Fruit fly (Drosophila melanogaster): ENCODE measurements around the gene CG9953.

Gene CG9953

dm6 chr3L:6981823-6982222 lies 12.4 kb downstream of the CG9953 start (continued):
- TF ChIP-seq ranshi (GFP tag; IDR thresholded peaks at IDR 0.05) (no peak), cwo (GFP tag; optimal IDR thresholded peaks at IDR 0.05) (no peak), CG3163 (GFP tag; optimal IDR thresholded peaks at IDR 0.05) (no peak), MTF-1 (GFP tag; optimal IDR thresholded peaks at IDR 0.05; ENCODE audit: borderline replicate concordance) (no peak), ac (GFP tag; optimal IDR thresholded peaks at IDR 0.05) (peak; percentile 66), CG34422 (GFP tag; IDR thresholded peaks at IDR 0.05) (no peak), Hand (GFP tag; optimal IDR thresholded peaks at IDR 0.05) (no peak), Nf-YC (tag; optimal IDR thresholded peaks at IDR 0.05) (no peak), Fer1 (GFP tag; optimal IDR thresholded peaks at IDR 0.05) (no peak), B-H2 (GFP tag; optimal IDR thresholded peaks at IDR 0.05) (no peak), sens-2 (GFP tag; IDR thresholded peaks at IDR 0.05) (no peak), CG3407 (GFP tag; optimal IDR thresholded peaks at IDR 0.05) (no peak), CG9609 (GFP tag; optimal IDR thresholded peaks at IDR 0.05) (no peak), CrebB (tag; optimal IDR thresholded peaks at IDR 0.05) (no peak), nmo (GFP tag; optimal IDR thresholded peaks at IDR 0.05) (peak; percentile 72), Sin3A (optimal IDR thresholded peaks at IDR 0.05) (no peak), caup (GFP tag; optimal IDR thresholded peaks at IDR 0.05; ENCODE audit: severe bottlenecking) (no peak), CG12659 (GFP tag; optimal IDR thresholded peaks at IDR 0.05) (peak; percentile 33), NK7.1 (GFP tag; optimal IDR thresholded peaks at IDR 0.05) (no peak), cad (GFP tag; optimal IDR thresholded peaks at IDR 0.05) (no peak), Ptx1 (GFP tag; IDR thresholded peaks at IDR 0.05) (0 out of 2 replicates have a peak, but pooled peaks have one; percentile 47), CG16863 (GFP tag; optimal IDR thresholded peaks at IDR 0.05) (no peak), MBD-R2 (GFP tag; IDR thresholded peaks at IDR 0.05) (0 out of 2 replicates have a peak, but pooled peaks have one; percentile 19), CTCF (GFP tag; optimal IDR thresholded peaks at IDR 0.05) (no peak), CG32767 (GFP tag; IDR thresholded peaks at IDR 0.05) (no peak), CG6254 (GFP tag; optimal IDR thresholded peaks at IDR 0.05) (no peak), gem (tag; optimal IDR thresholded peaks at IDR 0.05) (peak; percentile 74), peb (GFP tag; IDR thresholded peaks at IDR 0.05) (0 out of 2 replicates have a peak, but pooled peaks have one; percentile 17), CG17829 (tag; optimal IDR thresholded peaks at IDR 0.05) (peak; percentile 77), CG2129 (GFP tag; IDR thresholded peaks at IDR 0.05; ENCODE audit: partially characterized antibody) (no peak), Eip74EF (GFP tag; optimal IDR thresholded peaks at IDR 0.05) (no peak), CG4424 (GFP tag; optimal IDR thresholded peaks at IDR 0.05) (peak; percentile 46), Awh (GFP tag; IDR thresholded peaks at IDR 0.05) (no peak), CG3281 (GFP tag; optimal IDR thresholded peaks at IDR 0.05) (no peak), CG8359 (GFP tag; optimal IDR thresholded peaks at IDR 0.05; ENCODE audit: borderline replicate concordance) (no peak), lilli (GFP tag; optimal IDR thresholded peaks at IDR 0.05) (peak; percentile 16), zen (tag; optimal IDR thresholded peaks at IDR 0.05) (peak; percentile 76), Lim3 (GFP tag; IDR thresholded peaks at IDR 0.05) (no peak), HmgD (GFP tag; optimal IDR thresholded peaks at IDR 0.05) (no peak), zfh1 (GFP tag; IDR thresholded peaks at IDR 0.05) (peak; percentile 56; the same call in 2 of the 3 replicates), CG8290 (GFP tag; optimal IDR thresholded peaks at IDR 0.05) (peak; percentile 13), CG8290 (tag; optimal IDR thresholded peaks at IDR 0.05) (peak in 1 of 2 experiments; percentile 18), vfl (GFP tag; optimal IDR thresholded peaks at IDR 0.05) (no peak), prd (optimal IDR thresholded peaks at IDR 0.05) (no peak), prd (GFP tag; IDR thresholded peaks at IDR 0.05) (peak; percentile 87; the same call in 2 of the 3 replicates), Bteb2 (GFP tag; optimal IDR thresholded peaks at IDR 0.05) (no peak), CoRest (tag; optimal IDR thresholded peaks at IDR 0.05) (peak; percentile 71), phol (tag; optimal IDR thresholded peaks at IDR 0.05) (peak; percentile 66), CHES-1-like (GFP tag; optimal IDR thresholded peaks at IDR 0.05) (no peak), wdn (GFP tag; IDR thresholded peaks at IDR 0.05) (no peak), bigmax (GFP tag; optimal IDR thresholded peaks at IDR 0.05) (no peak), Med (GFP tag) (peak; percentile 63)

All from whole organism, embryonic.